Worm (Caenorhabditis elegans) whole organism, L1 larva: ENCODE data around the gene Y41D4A.6.

Source experiments
- C34B4.2 ChIP-seq: sonication (generic microtip); optimal IDR thresholded peaks from 2 replicates; lab custom pipeline; 2017; ENCODE audit warnings: mild to moderate bottlenecking, missing genetic modification characterization, missing compliant biosample characterization
- alr-1 ChIP-seq: fragments of 200-800 bp; sonication (Bioruptor generic); optimal IDR thresholded peaks from 2 replicates; lab custom pipeline; 2018; ENCODE audit warnings: borderline replicate concordance, mild to moderate bottlenecking, missing genetic modification characterization, missing compliant biosample characterization
- blmp-1 ChIP-seq: fragments of 150-350 bp; optimal IDR thresholded peaks from 2 replicates; lab custom pipeline; 2014; ENCODE audit warnings: missing biosample characterization, missing genetic modification characterization
- ceh-8 ChIP-seq: fragments of 200-800 bp; sonication (Bioruptor generic); optimal IDR thresholded peaks from 2 replicates; lab custom pipeline; 2018; ENCODE audit warnings: mild to moderate bottlenecking, missing genetic modification characterization, moderate library complexity, missing compliant biosample characterization
- ceh-82 ChIP-seq, 3 experiments: fragments of 150-350 bp in 1 of 3; sonication (generic microtip) in 2 of 3; optimal IDR thresholded peaks; 2 replicates each; lab custom pipeline; 2014 to 2017; ENCODE audit warnings: missing biosample characterization in 3 of 3, missing genetic modification characterization in 3 of 3
- efl-1 ChIP-seq, 4 experiments: fragments of 150-350 bp; optimal IDR thresholded peaks in 3 of 4; peaks in 1 of 4; 1 replicate in 1 of 4; 2 replicates in 3 of 4; lab custom pipeline; 2014; ENCODE audit warnings: missing biosample characterization in 2 of 4, missing genetic modification characterization in 2 of 4, missing genetic modification reagents in 2 of 4
- efl-3 ChIP-seq: fragments of 200-800 bp; sonication (Bioruptor generic); optimal IDR thresholded peaks from 2 replicates; lab custom pipeline; 2018; ENCODE audit warnings: mild to moderate bottlenecking, missing genetic modification characterization, missing compliant biosample characterization
- elt-2 ChIP-seq: sonication (generic microtip); optimal IDR thresholded peaks from 2 replicates; lab custom pipeline; 2016; ENCODE audit warnings: missing genetic modification characterization, mild to moderate bottlenecking, inconsistent platforms, missing compliant biosample characterization, missing genetic modification reagents
- elt-3 ChIP-seq, 6 experiments: fragments of 150-350 bp in 1 of 6; sonication (generic microtip); optimal IDR thresholded peaks; 2 replicates each; lab custom pipeline; 2017 to 2018; ENCODE audit warnings: missing biosample characterization in 6 of 6, missing genetic modification characterization in 6 of 6, inconsistent platforms in 1 of 6
- ets-5 ChIP-seq: fragments of 200-800 bp; sonication (Bioruptor generic); IDR thresholded peaks from 2 replicates; pipeline ENCODE4 v1.3.6; 2022; ENCODE audit warnings: missing genetic modification characterization, missing compliant biosample characterization
- fkh-8 ChIP-seq: sonication (generic microtip); optimal IDR thresholded peaks from 2 replicates; lab custom pipeline; 2016; ENCODE audit warnings: mild to moderate bottlenecking, missing genetic modification characterization, missing compliant biosample characterization
- fos-1 ChIP-seq: fragments of 150-350 bp; optimal IDR thresholded peaks from 2 replicates; lab custom pipeline; 2014; ENCODE audit warnings: missing biosample characterization, missing genetic modification characterization
- grh-1 ChIP-seq: fragments of 200-800 bp; sonication (Bioruptor generic); IDR thresholded peaks from 2 replicates; pipeline ENCODE4 v1.3.6; 2022; ENCODE audit warnings: missing genetic modification reagents, missing genetic modification characterization, missing compliant biosample characterization
- hpl-2 ChIP-seq: fragments of 150-350 bp; optimal IDR thresholded peaks from 2 replicates; lab custom pipeline; 2014; ENCODE audit warnings: missing biosample characterization, missing genetic modification reagents, missing genetic modification characterization
- jun-1 ChIP-seq: fragments of 150-350 bp; optimal IDR thresholded peaks from 2 replicates; lab custom pipeline; 2014; ENCODE audit warnings: missing biosample characterization, missing genetic modification reagents, missing genetic modification characterization
- lin-14 ChIP-seq: fragments of 200-800 bp; sonication (Bioruptor generic); optimal IDR thresholded peaks from 2 replicates; lab custom pipeline; 2018; ENCODE audit warnings: mild to moderate bottlenecking, missing genetic modification characterization, moderate library complexity, missing compliant biosample characterization
- lin-15B ChIP-seq: fragments of 150-350 bp; sonication (generic microtip); optimal IDR thresholded peaks from 3 replicates; lab custom pipeline; 2014; ENCODE audit warnings: missing biosample characterization, missing genetic modification characterization
- lin-35 ChIP-seq, 2 experiments: fragments of 150-350 bp; optimal IDR thresholded peaks; 2 replicates each; lab custom pipeline; 2014; ENCODE audit warnings: missing biosample characterization in 2 of 2, missing genetic modification characterization in 2 of 2, missing genetic modification reagents in 2 of 2
- lin-39 ChIP-seq: fragments of 150-350 bp; optimal IDR thresholded peaks from 2 replicates; lab custom pipeline; 2014; ENCODE audit warnings: missing biosample characterization, missing genetic modification reagents, missing genetic modification characterization
- lsy-2 ChIP-seq, 2 experiments: fragments of 150-350 bp; optimal IDR thresholded peaks; 2 replicates each; lab custom pipeline; 2014; ENCODE audit warnings: missing biosample characterization in 2 of 2, missing genetic modification characterization in 2 of 2
- mef-2 ChIP-seq: fragments of 150-350 bp; optimal IDR thresholded peaks from 2 replicates; lab custom pipeline; 2014; ENCODE audit warnings: missing biosample characterization, missing genetic modification characterization
- mep-1 ChIP-seq: fragments of 150-350 bp; optimal IDR thresholded peaks from 2 replicates; lab custom pipeline; 2014; ENCODE audit warnings: missing biosample characterization, missing genetic modification characterization
- nhr-11 ChIP-seq: fragments of 150-350 bp; optimal IDR thresholded peaks from 2 replicates; lab custom pipeline; 2014; ENCODE audit warnings: missing biosample characterization, missing genetic modification characterization
- nhr-12 ChIP-seq: sonication (generic microtip); optimal IDR thresholded peaks from 2 replicates; lab custom pipeline; 2017; ENCODE audit warnings: missing biosample characterization, missing genetic modification characterization
- nhr-19 ChIP-seq: fragments of 200-800 bp; sonication (Bioruptor generic); conservative IDR thresholded peaks from 2 replicates; pipeline ENCODE4 v1.3.6; 2022; ENCODE audit warnings: missing genetic modification characterization, missing compliant biosample characterization
- nhr-20 ChIP-seq: sonication (generic microtip); optimal IDR thresholded peaks from 2 replicates; lab custom pipeline; 2016; ENCODE audit warnings: mild to moderate bottlenecking, missing genetic modification characterization, missing compliant biosample characterization
- nhr-28 ChIP-seq: fragments of 150-350 bp; optimal IDR thresholded peaks from 2 replicates; lab custom pipeline; 2014; ENCODE audit warnings: missing biosample characterization, missing genetic modification characterization
- nhr-47 ChIP-seq: sonication (generic microtip); optimal IDR thresholded peaks from 2 replicates; lab custom pipeline; 2016; ENCODE audit warnings: mild to moderate bottlenecking, missing genetic modification characterization, moderate library complexity, missing compliant biosample characterization
- nhr-71 ChIP-seq: sonication (generic microtip); optimal IDR thresholded peaks from 2 replicates; lab custom pipeline; 2016; ENCODE audit warnings: mild to moderate bottlenecking, missing genetic modification characterization, moderate library complexity, missing compliant biosample characterization
- nhr-76 ChIP-seq: sonication (generic microtip); optimal IDR thresholded peaks from 2 replicates; lab custom pipeline; 2017; ENCODE audit warnings: missing biosample characterization, missing genetic modification characterization
- nhr-77 ChIP-seq: fragments of 150-350 bp; optimal IDR thresholded peaks from 2 replicates; lab custom pipeline; 2014; ENCODE audit warnings: missing biosample characterization, missing genetic modification characterization
- nhr-85 ChIP-seq: sonication (generic microtip); peaks from one replicate; lab custom pipeline; 2016; ENCODE audit warnings: missing genetic modification characterization, inconsistent platforms, missing compliant biosample characterization
- nhr-90 ChIP-seq: sonication (generic microtip); optimal IDR thresholded peaks from 2 replicates; lab custom pipeline; 2016; ENCODE audit warnings: mild to moderate bottlenecking, missing genetic modification characterization, missing compliant biosample characterization; ENCODE audit not compliant: poor library complexity
- skn-1 ChIP-seq: fragments of 150-350 bp; optimal IDR thresholded peaks from 2 replicates; lab custom pipeline; 2014; ENCODE audit warnings: missing biosample characterization, missing genetic modification characterization
- snu-23 ChIP-seq: sonication (generic microtip); optimal IDR thresholded peaks from 2 replicates; lab custom pipeline; 2016; ENCODE audit warnings: missing genetic modification characterization, missing compliant biosample characterization
- sox-4 ChIP-seq: sonication (generic microtip); optimal IDR thresholded peaks from 2 replicates; lab custom pipeline; 2016; ENCODE audit warnings: missing genetic modification characterization, missing compliant biosample characterization
- swsn-7 ChIP-seq: sonication (generic microtip); optimal IDR thresholded peaks from 2 replicates; lab custom pipeline; 2016; ENCODE audit warnings: missing genetic modification characterization, missing compliant biosample characterization
- tbx-2 ChIP-seq: sonication (generic microtip); optimal IDR thresholded peaks from 2 replicates; lab custom pipeline; 2016; ENCODE audit warnings: missing genetic modification characterization, missing compliant biosample characterization
- unc-86 ChIP-seq: sonication (generic microtip); optimal IDR thresholded peaks from 2 replicates; lab custom pipeline; 2016; ENCODE audit warnings: missing genetic modification characterization, missing compliant biosample characterization

Gene Y41D4A.6

ce11 chrIV:1715705-1716104 is 29.6 kb downstream of the Y41D4A.6 start:
- no peak for TF ChIP-seq lin-39 (tag; lab: Kevin White, UChicago)
- no peak for TF ChIP-seq elt-3 (tag; optimal IDR thresholded peaks at IDR 0.05; lab: Kevin White, UChicago)
- TF ChIP-seq grh-1 (GFP tag; lab: Robert Waterston, UW) = no peak
- TF ChIP-seq lin-14 (GFP tag; lab: Kevin White, UChicago) = peak; percentile 34
- no peak for TF ChIP-seq efl-1 (optimal IDR thresholded peaks at IDR 0.05; lab: Kevin White, UChicago)
- TF ChIP-seq efl-1 (GFP tag; optimal IDR thresholded peaks at IDR 0.05 in 1 of 2; lab: Kevin White, UChicago) = peak in 1 of 2 experiments; percentile 51
- TF ChIP-seq skn-1 = no peak
- no peak for TF ChIP-seq nhr-11 (tag; lab: Kevin White, UChicago)
- peak; percentile 6 for TF ChIP-seq snu-23 (GFP tag; lab: Kevin White, UChicago)
- TF ChIP-seq lsy-2 (tag; optimal IDR thresholded peaks at IDR 0.05; lab: Kevin White, UChicago) = peak in 1 of 2 experiments; percentile 17
- TF ChIP-seq blmp-1 = peak; percentile 20

ce11 chrIV:1713618-1714017 is 31.7 kb downstream of the Y41D4A.6 start:
- TF ChIP-seq swsn-7 (tag; lab: Kevin White, UChicago) (no peak), lin-35 (GFP tag; optimal IDR thresholded peaks at IDR 0.05; lab: Kevin White, UChicago) (no peak), nhr-76 (no peak), grh-1 (GFP tag; lab: Robert Waterston, UW) (no peak), nhr-28 (no peak), elt-2 (tag; lab: Kevin White, UChicago) (no peak), lin-15B (tag; lab: Kevin White, UChicago) (no peak), mep-1 (tag; lab: Kevin White, UChicago) (no peak), alr-1 (tag; lab: Kevin White, UChicago) (no peak), jun-1 (tag; lab: Kevin White, UChicago) (no peak)

- TF ChIP-seq efl-3 (GFP tag; lab: Kevin White, UChicago) (no peak), snu-23 (GFP tag; lab: Kevin White, UChicago) (peak; percentile 43), elt-2 (tag; lab: Kevin White, UChicago) (no peak), hpl-2 (GFP tag; lab: Kevin White, UChicago) (no peak), ceh-82 (tag; optimal IDR thresholded peaks at IDR 0.05; lab: Kevin White, UChicago) (peak in 1 of 3 experiments; percentile 21), sox-4 (tag; lab: Kevin White, UChicago) (no peak), C34B4.2 (no peak), nhr-77 (peak; percentile 1), grh-1 (GFP tag; lab: Robert Waterston, UW) (peak; percentile 47), ets-5 (no peak), lin-14 (GFP tag; lab: Kevin White, UChicago) (peak; percentile 17), nhr-90 (no peak), fos-1 (peak; percentile 0), mef-2 (tag; lab: Kevin White, UChicago) (no peak), fkh-8 (peak; percentile 79), efl-1 (optimal IDR thresholded peaks at IDR 0.05; lab: Kevin White, UChicago) (peak in 1 of 2 experiments; percentile 22), efl-1 (GFP tag; optimal IDR thresholded peaks at IDR 0.05 in 1 of 2; lab: Kevin White, UChicago) (peak in 1 of 2 experiments; percentile 60), lsy-2 (tag; optimal IDR thresholded peaks at IDR 0.05; lab: Kevin White, UChicago) (peak in 1 of 2 experiments; percentile 5), alr-1 (tag; lab: Kevin White, UChicago) (no peak), nhr-12 (no peak), nhr-47 (tag; lab: Kevin White, UChicago) (peak; percentile 38), nhr-71 (tag; lab: Kevin White, UChicago) (peak; percentile 55), swsn-7 (tag; lab: Kevin White, UChicago) (peak; percentile 29), nhr-20 (tag; lab: Kevin White, UChicago) (peak; percentile 43), nhr-85 (tag; lab: Kevin White, UChicago) (peak; percentile 67), unc-86 (tag; lab: Kevin White, UChicago) (peak; percentile 26), ceh-8 (no peak), tbx-2 (tag; lab: Kevin White, UChicago) (peak; percentile 8), nhr-19 (GFP tag; lab: Robert Waterston, UW) (0 out of 2 replicates have a peak, but pooled peaks have one; percentile 14)
These were observed 34.2 kb downstream of the Y41D4A.6 start, which contains the start of gene rpi-2 for ce11 chrIV:1711029-1711489. Gene rpi-2, plus strand, starts transcription at chrIV:1711262.
